Worm (Caenorhabditis elegans): ENCODE data around the gene F52H2.1.

DNA sequence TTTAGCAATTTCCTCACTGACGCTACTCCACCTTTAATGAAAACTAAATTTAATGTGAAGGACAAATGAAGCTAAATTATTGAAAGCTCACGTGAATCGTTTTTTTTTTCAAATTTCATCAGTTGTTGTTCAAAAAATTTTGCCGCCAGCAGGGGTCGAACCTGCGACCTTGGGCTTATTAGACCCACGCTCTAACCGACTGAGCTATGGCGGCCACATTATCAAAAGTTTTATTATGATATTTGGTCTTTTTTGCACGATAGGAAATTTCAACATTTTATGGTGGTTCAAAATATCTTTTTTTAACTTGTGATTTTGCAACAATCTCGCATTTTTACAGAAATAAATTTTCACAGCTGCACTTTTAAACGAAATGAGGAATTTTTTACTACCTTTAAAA lies 46.8 kb upstream of the F52H2.1 start:
- TF ChIP-seq let-607 (tag; optimal IDR thresholded peaks at IDR 0.05) (no peak), ccch-3 (GFP tag; optimal IDR thresholded peaks at IDR 0.05) (no peak), xnd-1 (tag; optimal IDR thresholded peaks at IDR 0.05) (no peak), F23B12.7 (tag; optimal IDR thresholded peaks at IDR 0.05; ENCODE audit: insufficient read depth) (no peak)
